Worm (Caenorhabditis elegans): ENCODE measurements around the gene btb-14.

DNA sequence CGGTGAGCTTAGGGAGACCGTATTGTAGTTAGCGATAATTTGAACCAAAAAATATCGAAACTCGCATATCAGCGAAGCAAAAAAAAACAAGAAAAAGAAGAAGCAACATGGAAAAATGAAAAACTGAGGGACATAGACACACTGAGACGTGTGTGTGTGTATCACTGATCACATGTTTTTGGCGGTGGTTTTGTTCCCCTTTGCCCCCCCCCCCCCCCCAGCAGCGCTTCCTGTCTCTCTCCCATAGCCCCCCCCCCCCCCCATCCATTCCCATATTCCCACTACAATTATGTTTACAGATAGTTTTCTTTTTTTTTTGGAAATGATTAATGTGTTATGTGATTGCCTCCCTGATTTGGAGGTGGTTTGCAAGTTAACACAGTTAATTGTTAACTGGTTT, 14.1 kb upstream of the btb-14 start:
- no peak for TF ChIP-seq nhr-77 (tag; optimal IDR thresholded peaks at IDR 0.05)
- TF ChIP-seq unc-62 (GFP tag; optimal IDR thresholded peaks at IDR 0.05), result no peak
- no peak for TF ChIP-seq nfya-1 (tag; optimal IDR thresholded peaks at IDR 0.05; ENCODE audit: insufficient read depth)
- no peak for TF ChIP-seq skn-1 (tag; optimal IDR thresholded peaks at IDR 0.05)
- no peak for TF ChIP-seq pqm-1 (tag; optimal IDR thresholded peaks at IDR 0.05)
- TF ChIP-seq nhr-11 (tag; optimal IDR thresholded peaks at IDR 0.05), result no peak
- TF ChIP-seq R02D3.7 (tag; optimal IDR thresholded peaks at IDR 0.05), result no peak
- TF ChIP-seq fkh-10 (GFP tag; optimal IDR thresholded peaks at IDR 0.05), result no peak
- TF ChIP-seq lsy-12 (tag; optimal IDR thresholded peaks at IDR 0.05), result no peak
- no peak for TF ChIP-seq lin-39 (tag; optimal IDR thresholded peaks at IDR 0.05)

All from whole organism, L3 larva.